Worm (Caenorhabditis elegans) whole organism, L1 larva: ENCODE measurements around the gene ins-10.

Experiments used
- C04F5.9 ChIP-seq: sonication (generic microtip); optimal IDR thresholded peaks from 2 replicates; lab custom pipeline; 2016; ENCODE audit warnings: missing genetic modification characterization, missing compliant biosample characterization
- C16A3.4 ChIP-seq: fragments of 150-350 bp; optimal IDR thresholded peaks from 2 replicates; lab custom pipeline; 2014; ENCODE audit warnings: missing biosample characterization, missing genetic modification characterization
- F16B12.6 ChIP-seq: fragments of 150-350 bp; optimal IDR thresholded peaks from 2 replicates; lab custom pipeline; 2014; ENCODE audit warnings: missing biosample characterization, missing genetic modification characterization
- aha-1 ChIP-seq: fragments of 150-350 bp; optimal IDR thresholded peaks from 2 replicates; lab custom pipeline; 2014; ENCODE audit warnings: missing biosample characterization, missing genetic modification characterization
- ama-1 ChIP-seq: fragments of 150-350 bp; optimal IDR thresholded peaks from 2 replicates; lab custom pipeline; 2014
- blmp-1 ChIP-seq: fragments of 150-350 bp; optimal IDR thresholded peaks from 2 replicates; lab custom pipeline; 2014; ENCODE audit warnings: missing biosample characterization, missing genetic modification characterization
- ceh-63 ChIP-seq: fragments of 200-800 bp; sonication (Bioruptor generic); optimal IDR thresholded peaks from 2 replicates; lab custom pipeline; 2018; ENCODE audit warnings: mild to moderate bottlenecking, missing genetic modification characterization, missing compliant biosample characterization
- ceh-8 ChIP-seq: fragments of 200-800 bp; sonication (Bioruptor generic); optimal IDR thresholded peaks from 2 replicates; lab custom pipeline; 2018; ENCODE audit warnings: mild to moderate bottlenecking, missing genetic modification characterization, moderate library complexity, missing compliant biosample characterization
- ceh-82 ChIP-seq, 3 experiments: fragments of 150-350 bp in 1 of 3; sonication (generic microtip) in 2 of 3; optimal IDR thresholded peaks; 2 replicates each; lab custom pipeline; 2014 to 2017; ENCODE audit warnings: missing biosample characterization in 3 of 3, missing genetic modification characterization in 3 of 3
- dsc-1 ChIP-seq: sonication (generic microtip); optimal IDR thresholded peaks from 2 replicates; lab custom pipeline; 2016; ENCODE audit warnings: mild to moderate bottlenecking, missing genetic modification characterization, missing compliant biosample characterization
- efl-3 ChIP-seq: fragments of 200-800 bp; sonication (Bioruptor generic); optimal IDR thresholded peaks from 2 replicates; lab custom pipeline; 2018; ENCODE audit warnings: mild to moderate bottlenecking, missing genetic modification characterization, missing compliant biosample characterization
- egl-13 ChIP-seq: sonication (generic microtip); optimal IDR thresholded peaks from 2 replicates; lab custom pipeline; 2016; ENCODE audit warnings: missing genotype, missing genetic modification reagents, missing genetic modification characterization, missing compliant biosample characterization
- egl-27 ChIP-seq, 2 experiments: fragments of 150-350 bp in 1 of 2; sonication (generic microtip); optimal IDR thresholded peaks; 3 replicates each; lab custom pipeline; 2017 to 2018; ENCODE audit warnings: missing biosample characterization in 2 of 2, missing genetic modification characterization in 2 of 2, missing genetic modification reagents in 2 of 2
- elt-2 ChIP-seq: sonication (generic microtip); optimal IDR thresholded peaks from 2 replicates; lab custom pipeline; 2016; ENCODE audit warnings: missing genetic modification characterization, mild to moderate bottlenecking, inconsistent platforms, missing compliant biosample characterization, missing genetic modification reagents
- ets-5 ChIP-seq: fragments of 200-800 bp; sonication (Bioruptor generic); IDR thresholded peaks from 2 replicates; pipeline ENCODE4 v1.3.6; 2022; ENCODE audit warnings: missing genetic modification characterization, missing compliant biosample characterization
- fkh-10 ChIP-seq: sonication (generic microtip); optimal IDR thresholded peaks from 2 replicates; lab custom pipeline; 2017; ENCODE audit warnings: missing biosample characterization, missing genetic modification reagents, missing genetic modification characterization
- fkh-4 ChIP-seq: sonication (generic microtip); optimal IDR thresholded peaks from 2 replicates; lab custom pipeline; 2016; ENCODE audit warnings: missing compliant biosample characterization, missing genetic modification characterization, borderline replicate concordance
- fos-1 ChIP-seq: fragments of 150-350 bp; optimal IDR thresholded peaks from 2 replicates; lab custom pipeline; 2014; ENCODE audit warnings: missing biosample characterization, missing genetic modification characterization
- hlh-4 ChIP-seq: sonication (generic microtip); optimal IDR thresholded peaks from 2 replicates; lab custom pipeline; 2016; ENCODE audit warnings: mild to moderate bottlenecking, missing genetic modification characterization, missing compliant biosample characterization
- isw-1 ChIP-seq: fragments of 200-800 bp; sonication (Bioruptor generic); IDR thresholded peaks from 2 replicates; pipeline ENCODE4 v1.3.6; 2022; ENCODE audit warnings: missing genetic modification characterization, missing compliant biosample characterization
- lin-39 ChIP-seq: fragments of 150-350 bp; optimal IDR thresholded peaks from 2 replicates; lab custom pipeline; 2014; ENCODE audit warnings: missing biosample characterization, missing genetic modification reagents, missing genetic modification characterization
- lsy-2 ChIP-seq, 2 experiments: fragments of 150-350 bp; optimal IDR thresholded peaks; 2 replicates each; lab custom pipeline; 2014; ENCODE audit warnings: missing biosample characterization in 2 of 2, missing genetic modification characterization in 2 of 2
- mab-9 ChIP-seq: fragments of 200-800 bp; sonication (Bioruptor generic); IDR thresholded peaks from 2 replicates; pipeline ENCODE4 v1.3.6; 2022; ENCODE audit warnings: missing genetic modification reagents, missing genetic modification characterization, missing compliant biosample characterization
- mep-1 ChIP-seq: fragments of 150-350 bp; optimal IDR thresholded peaks from 2 replicates; lab custom pipeline; 2014; ENCODE audit warnings: missing biosample characterization, missing genetic modification characterization
- nhr-12 ChIP-seq: sonication (generic microtip); optimal IDR thresholded peaks from 2 replicates; lab custom pipeline; 2017; ENCODE audit warnings: missing biosample characterization, missing genetic modification characterization
- nhr-19 ChIP-seq: fragments of 200-800 bp; sonication (Bioruptor generic); conservative IDR thresholded peaks from 2 replicates; pipeline ENCODE4 v1.3.6; 2022; ENCODE audit warnings: missing genetic modification characterization, missing compliant biosample characterization
- nhr-237 ChIP-seq: fragments of 150-350 bp; optimal IDR thresholded peaks from 2 replicates; lab custom pipeline; 2014; ENCODE audit warnings: missing biosample characterization, missing genetic modification characterization
- nhr-77 ChIP-seq: fragments of 150-350 bp; optimal IDR thresholded peaks from 2 replicates; lab custom pipeline; 2014; ENCODE audit warnings: missing biosample characterization, missing genetic modification characterization
- nhr-84 ChIP-seq: sonication (generic microtip); optimal IDR thresholded peaks from 2 replicates; lab custom pipeline; 2017; ENCODE audit warnings: missing biosample characterization, missing genetic modification characterization
- pag-3 ChIP-seq: sonication (generic microtip); optimal IDR thresholded peaks from 2 replicates; lab custom pipeline; 2017; ENCODE audit warnings: missing genetic modification characterization, mild to moderate bottlenecking, missing compliant biosample characterization, antibody characterized with exemption, borderline replicate concordance; ENCODE audit not compliant: insufficient read depth
- pax-3 ChIP-seq: fragments of 200-800 bp; sonication (Bioruptor generic); optimal IDR thresholded peaks from 2 replicates; lab custom pipeline; 2018; ENCODE audit warnings: mild to moderate bottlenecking, missing genetic modification characterization, moderate library complexity, missing compliant biosample characterization
- pqm-1 ChIP-seq: sonication (generic microtip); optimal IDR thresholded peaks from 3 replicates; lab custom pipeline; 2017; ENCODE audit warnings: missing biosample characterization, missing genetic modification characterization
- skn-1 ChIP-seq: fragments of 150-350 bp; optimal IDR thresholded peaks from 2 replicates; lab custom pipeline; 2014; ENCODE audit warnings: missing biosample characterization, missing genetic modification characterization
- snpc-4 ChIP-seq: fragments of 150-350 bp; optimal IDR thresholded peaks from 2 replicates; lab custom pipeline; 2014; ENCODE audit warnings: missing biosample characterization, missing genetic modification characterization
- snu-23 ChIP-seq: sonication (generic microtip); optimal IDR thresholded peaks from 2 replicates; lab custom pipeline; 2016; ENCODE audit warnings: missing genetic modification characterization, missing compliant biosample characterization
- sptf-1 ChIP-seq: fragments of 150-350 bp; optimal IDR thresholded peaks from 2 replicates; lab custom pipeline; 2014; ENCODE audit warnings: missing biosample characterization, missing genetic modification characterization
- swsn-7 ChIP-seq: sonication (generic microtip); optimal IDR thresholded peaks from 2 replicates; lab custom pipeline; 2016; ENCODE audit warnings: missing genetic modification characterization, missing compliant biosample characterization
- tbx-2 ChIP-seq: sonication (generic microtip); optimal IDR thresholded peaks from 2 replicates; lab custom pipeline; 2016; ENCODE audit warnings: missing genetic modification characterization, missing compliant biosample characterization
- unc-130 ChIP-seq: fragments of 150-350 bp; optimal IDR thresholded peaks from 2 replicates; lab custom pipeline; 2017; ENCODE audit warnings: missing biosample characterization, missing genetic modification characterization, inconsistent platforms
- unc-30 ChIP-seq: sonication (generic microtip); optimal IDR thresholded peaks from 2 replicates; lab custom pipeline; 2017; ENCODE audit warnings: missing biosample characterization, missing genetic modification characterization
- unc-62 ChIP-seq: fragments of 150-350 bp; optimal IDR thresholded peaks from 2 replicates; lab custom pipeline; 2014; ENCODE audit warnings: missing biosample characterization, missing genetic modification reagents, missing genetic modification characterization
- unc-86 ChIP-seq: sonication (generic microtip); optimal IDR thresholded peaks from 2 replicates; lab custom pipeline; 2016; ENCODE audit warnings: missing genetic modification characterization, missing compliant biosample characterization
- unc-98 ChIP-seq: fragments of 200-800 bp; sonication (Bioruptor generic); IDR thresholded peaks from 2 replicates; pipeline ENCODE4 v1.3.6; 2022; ENCODE audit warnings: missing genetic modification characterization, missing compliant biosample characterization
- vab-15 ChIP-seq: sonication (generic microtip); optimal IDR thresholded peaks from 2 replicates; lab custom pipeline; 2017; ENCODE audit warnings: missing genotype, mild to moderate bottlenecking, missing genetic modification characterization, missing compliant biosample characterization
- ztf-11 ChIP-seq, 2 experiments: sonication (generic microtip); optimal IDR thresholded peaks; 2 replicates each; lab custom pipeline; 2016 to 2017; ENCODE audit warnings: missing genetic modification characterization in 2 of 2, missing biosample characterization in 1 of 2, missing compliant biosample characterization in 1 of 2

The ins-10 gene

DNA sequence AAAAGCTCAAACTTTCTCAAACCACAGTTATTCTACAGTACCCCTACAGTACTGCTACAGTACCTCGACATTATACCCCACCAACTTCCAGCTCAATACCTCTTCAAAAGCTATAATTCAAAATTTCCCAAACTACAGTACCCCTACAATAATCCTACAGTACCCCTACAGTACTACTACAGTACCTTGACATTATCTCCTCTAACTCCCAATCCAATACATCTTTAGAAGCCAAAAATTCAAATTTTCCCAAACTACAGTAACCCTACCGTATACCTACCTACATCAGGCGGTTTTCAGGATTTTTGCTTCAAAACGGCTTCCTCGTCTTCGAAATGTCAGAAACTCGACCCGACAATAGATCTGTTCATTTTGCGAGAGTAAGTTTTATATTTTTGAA lies 23.8 kb downstream of the ins-10 start, which contains the start of gene F58D12.3:
F58D12.3 (plus strand) TSS at position 301 of the 400 bp plus-strand sequence.
- TF ChIP-seq nhr-19 (GFP tag; lab: Robert Waterston, UW) (no peak), fkh-4 (tag; lab: Kevin White, UChicago) (no peak), unc-30 (tag; lab: Kevin White, UChicago) (no peak), C04F5.9 (tag; lab: Kevin White, UChicago) (no peak), hlh-4 (tag; lab: Kevin White, UChicago) (no peak), mep-1 (tag; lab: Kevin White, UChicago) (no peak), swsn-7 (no peak), unc-130 (tag; lab: Kevin White, UChicago) (no peak), pag-3 (tag; lab: Kevin White, UChicago) (no peak), vab-15 (tag; lab: Kevin White, UChicago) (no peak), nhr-84 (tag; lab: Kevin White, UChicago) (no peak), tbx-2 (no peak), fkh-10 (GFP tag; lab: Kevin White, UChicago) (no peak), unc-98 (no peak), snu-23 (GFP tag; lab: Kevin White, UChicago) (no peak), F16B12.6 (no peak), ztf-11 (tag; optimal IDR thresholded peaks at IDR 0.05; lab: Kevin White, UChicago) (no peak)

ce11 chrV:14063980-14064379 lies 30.2 kb downstream of the ins-10 start:
- no peak for TF ChIP-seq unc-30 (tag; lab: Kevin White, UChicago)
- TF ChIP-seq mab-9 (GFP tag; lab: Robert Waterston, UW), result no peak
- no peak for TF ChIP-seq aha-1
- no peak for TF ChIP-seq mep-1 (tag; lab: Kevin White, UChicago)
- TF ChIP-seq nhr-237, result no peak
- no peak for TF ChIP-seq ama-1 (lab: Kevin White, UChicago)
- no peak for TF ChIP-seq pqm-1
- TF ChIP-seq sptf-1 (tag; lab: Kevin White, UChicago), result no peak
- TF ChIP-seq unc-62, result no peak
- TF ChIP-seq unc-98, result no peak
- TF ChIP-seq pax-3 (tag; lab: Kevin White, UChicago), result no peak
- TF ChIP-seq C16A3.4, result no peak
- TF ChIP-seq egl-27 (tag; optimal IDR thresholded peaks at IDR 0.05; lab: Kevin White, UChicago), result no peak
- no peak for TF ChIP-seq fkh-10 (GFP tag; lab: Kevin White, UChicago)
- no peak for TF ChIP-seq fos-1 (tag; lab: Kevin White, UChicago)
- TF ChIP-seq dsc-1 (tag; lab: Kevin White, UChicago), result no peak
- TF ChIP-seq unc-86 (tag; lab: Kevin White, UChicago), result no peak
- TF ChIP-seq blmp-1, result no peak
- TF ChIP-seq skn-1 (tag; lab: Kevin White, UChicago), result no peak

- no peak for TF ChIP-seq egl-13 (tag; lab: Kevin White, UChicago)
- no peak for TF ChIP-seq ceh-8 (GFP tag; lab: Kevin White, UChicago)
- no peak for TF ChIP-seq efl-3 (GFP tag; lab: Kevin White, UChicago)
- no peak for TF ChIP-seq ets-5 (GFP tag; lab: Robert Waterston, UW)
- no peak for TF ChIP-seq elt-2 (tag; lab: Kevin White, UChicago)
- no peak for TF ChIP-seq hlh-4 (tag; lab: Kevin White, UChicago)
- no peak for TF ChIP-seq blmp-1
- TF ChIP-seq snpc-4, result no peak
- no peak for TF ChIP-seq nhr-77 (tag; lab: Kevin White, UChicago)
- no peak for TF ChIP-seq ceh-82 (tag; optimal IDR thresholded peaks at IDR 0.05; lab: Kevin White, UChicago)
- no peak for TF ChIP-seq unc-98
- TF ChIP-seq lin-39 (tag; lab: Kevin White, UChicago), result no peak
- TF ChIP-seq isw-1 (GFP tag; lab: Robert Waterston, UW), result no peak
- no peak for TF ChIP-seq lsy-2 (tag; optimal IDR thresholded peaks at IDR 0.05; lab: Kevin White, UChicago)
- TF ChIP-seq ceh-63, result no peak
- TF ChIP-seq nhr-12 (tag; lab: Kevin White, UChicago), result no peak
Measured at ce11 chrV:14064422-14064821, 30.7 kb downstream of the ins-10 start, which contains the start of gene D1086.21. D1086.21 (plus strand) TSS chrV:14064722.
